Worm (Caenorhabditis elegans) whole organism, late embryonic: ENCODE results near the gene str-93.

Experiments used
- Y22D7AL.16 ChIP-seq: sonication (generic microtip); optimal IDR thresholded peaks from 2 replicates; lab custom pipeline; 2016; ENCODE audit warnings: missing genetic modification characterization, missing compliant biosample characterization
- ama-1 ChIP-seq: fragments of 150-350 bp; optimal IDR thresholded peaks from 2 replicates; lab custom pipeline; 2014
- ceh-2 ChIP-seq: sonication (generic microtip); optimal IDR thresholded peaks from 2 replicates; lab custom pipeline; 2016; ENCODE audit warnings: missing genotype, missing genetic modification characterization, missing compliant biosample characterization
- ceh-34 ChIP-seq: sonication (generic microtip); optimal IDR thresholded peaks from 2 replicates; lab custom pipeline; 2016; ENCODE audit warnings: mild to moderate bottlenecking, missing genetic modification characterization, missing compliant biosample characterization
- ets-4 ChIP-seq: sonication (generic microtip); optimal IDR thresholded peaks from 2 replicates; lab custom pipeline; 2016; ENCODE audit warnings: missing genetic modification characterization, missing compliant biosample characterization
- fkh-10 ChIP-seq: fragments of 150-350 bp; optimal IDR thresholded peaks from 2 replicates; lab custom pipeline; 2014; ENCODE audit warnings: missing biosample characterization, missing genetic modification reagents, missing genetic modification characterization
- hlh-8 ChIP-seq: sonication (generic microtip); optimal IDR thresholded peaks from 2 replicates; lab custom pipeline; 2016; ENCODE audit warnings: missing genotype, missing genetic modification characterization, missing compliant biosample characterization
- lim-6 ChIP-seq: sonication (generic microtip); optimal IDR thresholded peaks from 2 replicates; lab custom pipeline; 2016; ENCODE audit warnings: missing genetic modification characterization, missing compliant biosample characterization
- lin-11 ChIP-seq: fragments of 200-800 bp; sonication (Bioruptor generic); optimal IDR thresholded peaks from 2 replicates; lab custom pipeline; 2018; ENCODE audit warnings: mild to moderate bottlenecking, missing genetic modification characterization, missing compliant biosample characterization
- mec-3 ChIP-seq: sonication (generic microtip); optimal IDR thresholded peaks from 2 replicates; lab custom pipeline; 2016; ENCODE audit warnings: borderline replicate concordance, missing genetic modification characterization, missing compliant biosample characterization
- nhr-232 ChIP-seq: sonication (generic microtip); optimal IDR thresholded peaks from 2 replicates; lab custom pipeline; 2016; ENCODE audit warnings: missing genetic modification characterization, missing compliant biosample characterization
- sox-4 ChIP-seq: sonication (generic microtip); optimal IDR thresholded peaks from 2 replicates; lab custom pipeline; 2017; ENCODE audit warnings: mild to moderate bottlenecking, missing genetic modification characterization, inconsistent platforms, missing compliant biosample characterization
- unc-42 ChIP-seq: sonication (generic microtip); optimal IDR thresholded peaks from 2 replicates; lab custom pipeline; 2016; ENCODE audit warnings: missing genotype, missing genetic modification characterization, missing compliant biosample characterization
- ztf-16 ChIP-seq: sonication (generic microtip); optimal IDR thresholded peaks from 2 replicates; lab custom pipeline; 2017; ENCODE audit warnings: missing genetic modification characterization, missing compliant biosample characterization

- no peak for TF ChIP-seq lim-6 (tag; lab: Kevin White, UChicago)
- TF ChIP-seq fkh-10 = no peak
- TF ChIP-seq lin-11 (tag; lab: Kevin White, UChicago) = no peak
- TF ChIP-seq Y22D7AL.16 (tag; lab: Kevin White, UChicago) = no peak
- no peak for TF ChIP-seq ztf-16 (tag; lab: Kevin White, UChicago)
- no peak for TF ChIP-seq hlh-8 (tag; lab: Kevin White, UChicago)
- TF ChIP-seq ama-1 (lab: Kevin White, UChicago) = no peak
- no peak for TF ChIP-seq ceh-2 (tag; lab: Kevin White, UChicago)
- no peak for TF ChIP-seq unc-42
- TF ChIP-seq nhr-232 (tag; lab: Kevin White, UChicago) = no peak
- no peak for TF ChIP-seq ets-4 (tag; lab: Kevin White, UChicago)
- no peak for TF ChIP-seq sox-4 (tag; lab: Kevin White, UChicago)
- TF ChIP-seq mec-3 (tag; lab: Kevin White, UChicago) = no peak
- no peak for TF ChIP-seq ceh-34 (tag; lab: Kevin White, UChicago)
These were observed 11.6 kb upstream of the str-93 start, which contains the start of the genes F59A1.16 and F59A1.6 for ce11 chrV:17684857-17685256.
